Fruit fly (Drosophila melanogaster): ENCODE results near the gene ras.

The ras gene

DNA sequence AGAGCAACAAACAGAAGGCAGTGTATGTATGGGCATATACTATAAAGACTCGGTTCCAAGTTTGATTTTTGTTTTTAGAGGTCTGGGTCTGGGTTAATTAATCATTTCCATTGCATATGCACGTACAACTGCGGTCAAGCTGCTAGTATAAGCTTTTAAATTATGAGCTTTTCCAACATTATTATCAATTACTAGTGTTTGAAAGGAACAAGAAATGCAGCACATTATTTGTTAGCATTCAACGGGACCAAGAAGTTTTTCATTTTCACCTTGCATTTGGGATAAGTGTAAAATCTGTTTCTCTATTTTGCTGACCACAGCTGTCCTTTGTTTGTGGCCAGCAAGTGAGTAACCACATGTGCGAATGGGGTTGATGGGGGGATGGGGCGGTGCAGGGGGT is 26.4 kb upstream of the ras start (continued):
- TF ChIP-seq H2.0 (GFP tag; IDR thresholded peaks at IDR 0.05): 0 out of 2 replicates have a peak, but pooled peaks have one; percentile 6
- peak; percentile 19 for TF ChIP-seq mam (GFP tag; optimal IDR thresholded peaks at IDR 0.05)
- peak; percentile 23; the same call in 2 of the 3 replicates for TF ChIP-seq ase (GFP tag; IDR thresholded peaks at IDR 0.05)
- TF ChIP-seq CG18476 (GFP tag; optimal IDR thresholded peaks at IDR 0.05): no peak
- TF ChIP-seq CG34422 (GFP tag; IDR thresholded peaks at IDR 0.05): 0 out of 3 replicates have a peak, but pooled peaks have one; percentile 49
- no peak for TF ChIP-seq hkb (optimal IDR thresholded peaks at IDR 0.05)
- TF ChIP-seq hkb (GFP tag; IDR thresholded peaks at IDR 0.05): peak; percentile 57; the same call in 1 of the 2 replicates
- 0 out of 3 replicates have a peak, but pooled peaks have one; percentile 28 for TF ChIP-seq H15 (GFP tag; IDR thresholded peaks at IDR 0.05)
- peak; percentile 43 for TF ChIP-seq org-1 (GFP tag; optimal IDR thresholded peaks at IDR 0.05)
- TF ChIP-seq seq (GFP tag; IDR thresholded peaks at IDR 0.05): 0 out of 2 replicates have a peak, but pooled peaks have one; percentile 19
- TF ChIP-seq az2 (GFP tag; optimal IDR thresholded peaks at IDR 0.05): peak; percentile 21
- 0 out of 2 replicates have a peak, but pooled peaks have one; percentile 9 for TF ChIP-seq CG32772 (GFP tag; IDR thresholded peaks at IDR 0.05)
- TF ChIP-seq Blimp-1 (GFP tag; optimal IDR thresholded peaks at IDR 0.05): peak; percentile 28
- TF ChIP-seq gem (tag; optimal IDR thresholded peaks at IDR 0.05): peak; percentile 65
- peak; percentile 81 for TF ChIP-seq dmrt99B (tag; optimal IDR thresholded peaks at IDR 0.05)
- peak; percentile 18 for TF ChIP-seq Meics (GFP tag; optimal IDR thresholded peaks at IDR 0.05)
- TF ChIP-seq CG12942 (GFP tag; optimal IDR thresholded peaks at IDR 0.05): no peak
- peak; percentile 20 for TF ChIP-seq Asciz (GFP tag; optimal IDR thresholded peaks at IDR 0.05)
- TF ChIP-seq CG1233 (GFP tag; optimal IDR thresholded peaks at IDR 0.05): peak; percentile 2
- TF ChIP-seq Oli (tag; optimal IDR thresholded peaks at IDR 0.05): peak; percentile 71
- TF ChIP-seq z (GFP tag; IDR thresholded peaks at IDR 0.05): no peak
- TF ChIP-seq bsh (GFP tag; optimal IDR thresholded peaks at IDR 0.05): peak in 1 of 2 experiments; percentile 32
- TF ChIP-seq Eip74EF (GFP tag; optimal IDR thresholded peaks at IDR 0.05): peak in 1 of 2 experiments; percentile 49
- TF ChIP-seq CG8388 (GFP tag; optimal IDR thresholded peaks at IDR 0.05): peak; percentile 30
- no peak for TF ChIP-seq kah (GFP tag; optimal IDR thresholded peaks at IDR 0.05)
- peak; percentile 12 for TF ChIP-seq ewg (GFP tag; optimal IDR thresholded peaks at IDR 0.05)
- peak; percentile 77 for TF ChIP-seq CG11504 (tag; optimal IDR thresholded peaks at IDR 0.05)
- no peak for TF ChIP-seq cato (GFP tag; optimal IDR thresholded peaks at IDR 0.05; ENCODE audit: borderline replicate concordance)
- TF ChIP-seq CG3995 (GFP tag; optimal IDR thresholded peaks at IDR 0.05): no peak
- TF ChIP-seq tap (tag; optimal IDR thresholded peaks at IDR 0.05): peak; percentile 44
- 0 out of 2 replicates have a peak, but pooled peaks have one; percentile 19 for TF ChIP-seq CG14667 (GFP tag; IDR thresholded peaks at IDR 0.05)
- 0 out of 2 replicates have a peak, but pooled peaks have one; percentile 14 for TF ChIP-seq danr (GFP tag; IDR thresholded peaks at IDR 0.05)
- TF ChIP-seq vvl (GFP tag; IDR thresholded peaks at IDR 0.05): peak; percentile 78
- TF ChIP-seq HmgD (GFP tag; optimal IDR thresholded peaks at IDR 0.05): no peak
- TF ChIP-seq Xrp1 (GFP tag; IDR thresholded peaks at IDR 0.05): peak; percentile 56
- TF ChIP-seq HLH3B (GFP tag; IDR thresholded peaks at IDR 0.05): peak; percentile 64
- no peak for TF ChIP-seq oc (tag; optimal IDR thresholded peaks at IDR 0.05)
- peak; percentile 16 for TF ChIP-seq CG10979 (tag; optimal IDR thresholded peaks at IDR 0.05)
- TF ChIP-seq fd96Cb (tag; optimal IDR thresholded peaks at IDR 0.05): peak; percentile 46
- 0 out of 3 replicates have a peak, but pooled peaks have one; percentile 22 for TF ChIP-seq tgo (GFP tag; IDR thresholded peaks at IDR 0.05)
- no peak for TF ChIP-seq CG13894 (tag; optimal IDR thresholded peaks at IDR 0.05)
- peak; percentile 48 for TF ChIP-seq CG17359 (tag; optimal IDR thresholded peaks at IDR 0.05)
- no peak for TF ChIP-seq Rfx (GFP tag; IDR thresholded peaks at IDR 0.05)
- peak; percentile 58 for TF ChIP-seq CG14441 (GFP tag; IDR thresholded peaks at IDR 0.05)
- no peak for TF ChIP-seq croc (GFP tag; conservative IDR thresholded peaks at IDR 0.05)
- peak; percentile 50 for TF ChIP-seq ind (GFP tag; optimal IDR thresholded peaks at IDR 0.05)
- no peak for TF ChIP-seq CG8290 (GFP tag; optimal IDR thresholded peaks at IDR 0.05)
- TF ChIP-seq CG8290 (tag; optimal IDR thresholded peaks at IDR 0.05): peak in 1 of 2 experiments; percentile 5
- peak; percentile 65 for TF ChIP-seq CG31441 (GFP tag; IDR thresholded peaks at IDR 0.05)
- TF ChIP-seq ranshi (GFP tag; IDR thresholded peaks at IDR 0.05): 0 out of 2 replicates have a peak, but pooled peaks have one; percentile 32

Data from whole organism, embryonic.